Worm (Caenorhabditis elegans) whole organism, late embryonic: Measurements from ENCODE around the gene ZK550.2.

ENCODE experiments used
- C08G9.2 ChIP-seq: sonication (generic microtip); optimal IDR thresholded peaks from 2 replicates; lab custom pipeline; 2016; ENCODE audit warnings: mild to moderate bottlenecking, missing genetic modification characterization, moderate library complexity, missing compliant biosample characterization
- F13H6.1 ChIP-seq: sonication (generic microtip); optimal IDR thresholded peaks from 2 replicates; lab custom pipeline; 2016; ENCODE audit warnings: missing genetic modification characterization, missing compliant biosample characterization
- K02D7.2 ChIP-seq: sonication (generic microtip); optimal IDR thresholded peaks from 2 replicates; lab custom pipeline; 2017; ENCODE audit warnings: mild to moderate bottlenecking, missing genetic modification characterization, missing compliant biosample characterization
- T23F11.4 ChIP-seq: fragments of 200-800 bp; sonication (Bioruptor generic); optimal IDR thresholded peaks from 2 replicates; lab custom pipeline; 2018; ENCODE audit warnings: mild to moderate bottlenecking, missing genetic modification characterization, missing compliant biosample characterization
- ama-1 ChIP-seq: fragments of 150-350 bp; optimal IDR thresholded peaks from 2 replicates; lab custom pipeline; 2014
- ceh-18 ChIP-seq: sonication (generic microtip); optimal IDR thresholded peaks from 2 replicates; lab custom pipeline; 2016; ENCODE audit warnings: missing genetic modification characterization, missing compliant biosample characterization
- ceh-2 ChIP-seq: sonication (generic microtip); optimal IDR thresholded peaks from 2 replicates; lab custom pipeline; 2016; ENCODE audit warnings: missing genotype, missing genetic modification characterization, missing compliant biosample characterization
- ceh-22 ChIP-seq: sonication (generic microtip); optimal IDR thresholded peaks from 2 replicates; lab custom pipeline; 2017; ENCODE audit warnings: missing biosample characterization, missing genetic modification characterization
- ceh-24 ChIP-seq: sonication (generic microtip); optimal IDR thresholded peaks from 2 replicates; lab custom pipeline; 2016; ENCODE audit warnings: mild to moderate bottlenecking, missing genetic modification characterization, missing compliant biosample characterization
- ceh-30 ChIP-seq: fragments of 150-350 bp; optimal IDR thresholded peaks from 2 replicates; lab custom pipeline; 2014; ENCODE audit warnings: missing biosample characterization, missing genetic modification characterization
- ceh-31 ChIP-seq: sonication (generic microtip); optimal IDR thresholded peaks from 2 replicates; lab custom pipeline; 2016; ENCODE audit warnings: missing genetic modification characterization, missing compliant biosample characterization
- ceh-34 ChIP-seq: sonication (generic microtip); optimal IDR thresholded peaks from 2 replicates; lab custom pipeline; 2016; ENCODE audit warnings: mild to moderate bottlenecking, missing genetic modification characterization, missing compliant biosample characterization
- ceh-45 ChIP-seq: fragments of 200-800 bp; sonication (Bioruptor generic); IDR thresholded peaks from 2 replicates; pipeline ENCODE4 v1.3.6; 2022; ENCODE audit warnings: missing genetic modification reagents, missing genetic modification characterization, missing compliant biosample characterization
- elt-2 ChIP-seq: sonication (generic microtip); optimal IDR thresholded peaks from 2 replicates; lab custom pipeline; 2016; ENCODE audit warnings: missing genetic modification reagents, missing genetic modification characterization, missing compliant biosample characterization
- elt-4 ChIP-seq: sonication (generic microtip); optimal IDR thresholded peaks from 2 replicates; lab custom pipeline; 2016; ENCODE audit warnings: missing genetic modification characterization, missing compliant biosample characterization
- fkh-6 ChIP-seq: sonication (generic microtip); optimal IDR thresholded peaks from 2 replicates; lab custom pipeline; 2016; ENCODE audit warnings: missing genetic modification characterization, missing compliant biosample characterization
- hlh-15 ChIP-seq: sonication (generic microtip); optimal IDR thresholded peaks from 2 replicates; lab custom pipeline; 2016; ENCODE audit warnings: missing genetic modification characterization, missing compliant biosample characterization
- hlh-6 ChIP-seq: sonication (generic microtip); optimal IDR thresholded peaks from 2 replicates; lab custom pipeline; 2016; ENCODE audit warnings: missing genotype, missing genetic modification characterization, missing compliant biosample characterization
- hlh-8 ChIP-seq: sonication (generic microtip); optimal IDR thresholded peaks from 2 replicates; lab custom pipeline; 2016; ENCODE audit warnings: missing genotype, missing genetic modification characterization, missing compliant biosample characterization
- lim-6 ChIP-seq: sonication (generic microtip); optimal IDR thresholded peaks from 2 replicates; lab custom pipeline; 2016; ENCODE audit warnings: missing genetic modification characterization, missing compliant biosample characterization
- madf-2 ChIP-seq: sonication (generic microtip); optimal IDR thresholded peaks from 2 replicates; lab custom pipeline; 2017; ENCODE audit warnings: missing genetic modification characterization, missing compliant biosample characterization
- nfya-1 ChIP-seq: sonication (generic microtip); optimal IDR thresholded peaks from 2 replicates; lab custom pipeline; 2017; ENCODE audit warnings: missing genetic modification characterization, mild to moderate bottlenecking, missing compliant biosample characterization, antibody characterized with exemption, moderate library complexity
- nhr-11 ChIP-seq: fragments of 150-350 bp; optimal IDR thresholded peaks from 2 replicates; lab custom pipeline; 2014; ENCODE audit warnings: missing biosample characterization, missing genetic modification characterization
- npax-4 ChIP-seq: sonication (generic microtip); optimal IDR thresholded peaks from 2 replicates; lab custom pipeline; 2016; ENCODE audit warnings: missing genetic modification characterization, missing compliant biosample characterization
- pat-9 ChIP-seq: fragments of 200-800 bp; sonication (Bioruptor generic); optimal IDR thresholded peaks from 2 replicates; lab custom pipeline; 2018; ENCODE audit warnings: mild to moderate bottlenecking, missing genetic modification characterization, moderate library complexity, missing compliant biosample characterization
- pax-1 ChIP-seq: fragments of 150-350 bp; optimal IDR thresholded peaks from 2 replicates; lab custom pipeline; 2014; ENCODE audit warnings: missing biosample characterization, missing genetic modification characterization
- pha-4 ChIP-seq: fragments of 150-350 bp; optimal IDR thresholded peaks from 2 replicates; lab custom pipeline; 2018; ENCODE audit warnings: missing biosample characterization, missing genetic modification reagents, missing genetic modification characterization
- pqm-1 ChIP-seq: sonication (generic microtip); optimal IDR thresholded peaks from 2 replicates; lab custom pipeline; 2016; ENCODE audit warnings: missing genetic modification characterization, missing compliant biosample characterization
- pros-1 ChIP-seq: fragments of 150-350 bp; optimal IDR thresholded peaks from 2 replicates; lab custom pipeline; 2014; ENCODE audit warnings: missing biosample characterization, missing genetic modification reagents, missing genetic modification characterization
- ref-2 ChIP-seq: sonication (generic microtip); optimal IDR thresholded peaks from 2 replicates; lab custom pipeline; 2016; ENCODE audit warnings: missing genetic modification characterization, missing compliant biosample characterization
- sox-2 ChIP-seq: fragments of 200-800 bp; sonication (Bioruptor generic); IDR thresholded peaks from 2 replicates; pipeline ENCODE4 v1.3.6; 2022; ENCODE audit warnings: missing genetic modification reagents, missing genetic modification characterization, missing compliant biosample characterization
- syd-9 ChIP-seq: sonication (generic microtip); optimal IDR thresholded peaks from 2 replicates; lab custom pipeline; 2016; ENCODE audit warnings: mild to moderate bottlenecking, missing genetic modification characterization, moderate library complexity, missing compliant biosample characterization
- tbx-7 ChIP-seq: sonication (generic microtip); optimal IDR thresholded peaks from 2 replicates; lab custom pipeline; 2016; ENCODE audit warnings: missing genotype, missing genetic modification characterization, missing compliant biosample characterization
- ttx-3 ChIP-seq: sonication (generic microtip); optimal IDR thresholded peaks from 2 replicates; lab custom pipeline; 2016; ENCODE audit warnings: missing genetic modification reagents, missing genetic modification characterization, missing compliant biosample characterization
- unc-86 ChIP-seq: sonication (generic microtip); optimal IDR thresholded peaks from 2 replicates; lab custom pipeline; 2016; ENCODE audit warnings: missing genetic modification characterization, missing compliant biosample characterization
- ztf-16 ChIP-seq: sonication (generic microtip); optimal IDR thresholded peaks from 2 replicates; lab custom pipeline; 2017; ENCODE audit warnings: missing genetic modification characterization, missing compliant biosample characterization

Gene ZK550.2

ce11 chrIV:17245200-17245599, at the start of gene ZK550.2:
ZK550.2 (plus strand) TSS chrIV:17245584.
- TF ChIP-seq pqm-1 (tag; lab: Kevin White, UChicago) = peak; percentile 54
- no peak for TF ChIP-seq ceh-31
- TF ChIP-seq lim-6 (tag; lab: Kevin White, UChicago) = no peak
- TF ChIP-seq elt-2 (tag; lab: Kevin White, UChicago) = peak; percentile 85

ce11 chrIV:17199706-17200105, 45.7 kb upstream of the ZK550.2 start:
- TF ChIP-seq syd-9 (tag; lab: Kevin White, UChicago) = no peak

- TF ChIP-seq pha-4 (tag; lab: Kevin White, UChicago) = no peak
- TF ChIP-seq sox-2 (GFP tag; lab: Robert Waterston, UW) = no peak
- TF ChIP-seq nfya-1 (tag; lab: Kevin White, UChicago) = no peak
- TF ChIP-seq K02D7.2 (tag; lab: Kevin White, UChicago) = no peak
- TF ChIP-seq pqm-1 (tag; lab: Kevin White, UChicago) = no peak
- TF ChIP-seq elt-4 = no peak
- no peak for TF ChIP-seq ceh-30
- TF ChIP-seq ceh-24 (tag; lab: Kevin White, UChicago) = no peak
- no peak for TF ChIP-seq nhr-11 (tag; lab: Kevin White, UChicago)
- no peak for TF ChIP-seq hlh-6 (tag; lab: Kevin White, UChicago)
- no peak for TF ChIP-seq ceh-45
- no peak for TF ChIP-seq pat-9
- TF ChIP-seq madf-2 = no peak
- no peak for TF ChIP-seq unc-86 (tag; lab: Kevin White, UChicago)
- TF ChIP-seq ceh-22 (tag; lab: Kevin White, UChicago) = no peak
- no peak for TF ChIP-seq lim-6 (tag; lab: Kevin White, UChicago)
- TF ChIP-seq ceh-2 = no peak
- TF ChIP-seq fkh-6 (tag; lab: Kevin White, UChicago) = no peak
- no peak for TF ChIP-seq hlh-8 (tag; lab: Kevin White, UChicago)
- TF ChIP-seq ttx-3 (tag; lab: Kevin White, UChicago) = no peak
These were observed 38.6 kb upstream of the ZK550.2 start, which contains the start of gene cnnm-1 for ce11 chrIV:17206745-17207144. cnnm-1 (minus strand) TSS chrIV:17206845.

ce11 chrIV:17207864-17208263, 37.5 kb upstream of the ZK550.2 start:
- no peak for TF ChIP-seq tbx-7 (tag; lab: Kevin White, UChicago)
- TF ChIP-seq ttx-3 (tag; lab: Kevin White, UChicago) = no peak
- TF ChIP-seq, all 69 proteins: peak for 0

ce11 chrIV:17209309-17209708, 36.1 kb upstream of the ZK550.2 start:
- peak; percentile 71 for TF ChIP-seq ceh-34 (tag; lab: Kevin White, UChicago)
- no peak for TF ChIP-seq ceh-18 (tag; lab: Kevin White, UChicago)

ce11 chrIV:17210754-17211153, 34.6 kb upstream of the ZK550.2 start:
- TF ChIP-seq hlh-15 (tag; lab: Kevin White, UChicago) (no peak), ref-2 (tag; lab: Kevin White, UChicago) (no peak), ztf-16 (tag; lab: Kevin White, UChicago) (no peak), pros-1 (tag; lab: Kevin White, UChicago) (no peak), npax-4 (tag; lab: Kevin White, UChicago) (no peak), ttx-3 (tag; lab: Kevin White, UChicago) (no peak), ceh-24 (tag; lab: Kevin White, UChicago) (no peak), F13H6.1 (tag; lab: Kevin White, UChicago) (no peak), C08G9.2 (tag; lab: Kevin White, UChicago) (no peak), T23F11.4 (no peak), pax-1 (no peak), ceh-2 (no peak), ama-1 (lab: Kevin White, UChicago) (no peak), nhr-11 (tag; lab: Kevin White, UChicago) (no peak), pha-4 (tag; lab: Kevin White, UChicago) (no peak)
